Fruit fly (Drosophila melanogaster) whole organism, embryonic: ENCODE data around the gene saturn.

ENCODE experiments used
- ATbp ChIP-seq: fragments of 200-800 bp; sonication (Bioruptor generic); optimal IDR thresholded peaks from 2 replicates; lab custom pipeline; 2017; ENCODE audit warnings: missing biosample characterization, mild to moderate bottlenecking, missing genetic modification characterization, missing genetic modification reagents
- Aef1 ChIP-seq: fragments of 200-800 bp; sonication (Bioruptor generic); IDR thresholded peaks from 3 replicates; pipeline ENCODE4 v1.3.6; 2022; ENCODE audit warnings: missing biosample characterization, missing genetic modification characterization
- B-H1 ChIP-seq: fragments of 200-800 bp; sonication (Bioruptor generic); IDR thresholded peaks from 3 replicates; pipeline ENCODE4 v1.3.6; 2022; ENCODE audit warnings: missing biosample characterization, missing genetic modification characterization
- CG11093 ChIP-seq: fragments of 200-800 bp; sonication (Bioruptor generic); IDR thresholded peaks from 3 replicates; pipeline ENCODE4 v1.3.6; 2022; ENCODE audit warnings: missing biosample characterization, missing genetic modification characterization
- CG12071 ChIP-seq: fragments of 200-800 bp; sonication (Bioruptor generic); optimal IDR thresholded peaks from 3 replicates; lab custom pipeline; 2018; ENCODE audit warnings: missing biosample characterization, mild to moderate bottlenecking, missing genetic modification characterization
- CG12391 ChIP-seq: fragments of 200-800 bp; sonication (Bioruptor generic); optimal IDR thresholded peaks from 3 replicates; lab custom pipeline; 2018; ENCODE audit warnings: missing biosample characterization, mild to moderate bottlenecking, missing genetic modification characterization, moderate library complexity
- CG1529 ChIP-seq: fragments of 200-800 bp; sonication (Bioruptor generic); optimal IDR thresholded peaks from 3 replicates; lab custom pipeline; 2018; ENCODE audit warnings: missing biosample characterization, missing genetic modification characterization
- CG17328 ChIP-seq: fragments of 200-800 bp; sonication (Bioruptor generic); IDR thresholded peaks from 2 replicates; pipeline ENCODE4 v1.3.6; 2022; ENCODE audit warnings: missing biosample characterization, missing genetic modification characterization
- CG17361 ChIP-seq: fragments of 200-800 bp; sonication (Bioruptor generic); IDR thresholded peaks from 3 replicates; pipeline ENCODE4 v1.3.6; 2022; ENCODE audit warnings: missing biosample characterization, missing genetic modification characterization
- CG3407 ChIP-seq: fragments of 200-800 bp; sonication (Bioruptor generic); optimal IDR thresholded peaks from 2 replicates; lab custom pipeline; 2018; ENCODE audit warnings: missing biosample characterization, mild to moderate bottlenecking, missing genetic modification characterization
- CG3995 ChIP-seq: fragments of 200-800 bp; sonication (Bioruptor generic); optimal IDR thresholded peaks from 3 replicates; lab custom pipeline; 2016; ENCODE audit warnings: missing biosample characterization, missing genetic modification characterization
- CG4404 ChIP-seq: fragments of 200-800 bp; sonication (Bioruptor generic); IDR thresholded peaks from 2 replicates; pipeline ENCODE4 v1.3.6; 2022; ENCODE audit warnings: missing biosample characterization, missing genetic modification characterization
- CG4424 ChIP-seq: fragments of 200-800 bp; sonication (Bioruptor generic); optimal IDR thresholded peaks from 3 replicates; lab custom pipeline; 2016; ENCODE audit warnings: missing biosample characterization, missing genetic modification characterization
- CG6689 ChIP-seq: fragments of 200-800 bp; sonication (Bioruptor generic); IDR thresholded peaks from 2 replicates; pipeline ENCODE4 v1.3.6; 2022; ENCODE audit warnings: missing biosample characterization, missing genetic modification characterization
- CG6854 ChIP-seq: fragments of 200-800 bp; sonication (Bioruptor generic); optimal IDR thresholded peaks from 3 replicates; lab custom pipeline; 2017; ENCODE audit warnings: missing biosample characterization, mild to moderate bottlenecking, missing genetic modification characterization
- CG7928 ChIP-seq: fragments of 200-800 bp; sonication (Bioruptor generic); optimal IDR thresholded peaks from 2 replicates; lab custom pipeline; 2017; ENCODE audit warnings: missing biosample characterization, mild to moderate bottlenecking, missing genetic modification characterization
- CG7987 ChIP-seq: fragments of 200-800 bp; sonication (Bioruptor generic); optimal IDR thresholded peaks from 2 replicates; lab custom pipeline; 2018; ENCODE audit warnings: missing biosample characterization, mild to moderate bottlenecking, missing genetic modification characterization, moderate library complexity
- CG9817 ChIP-seq: fragments of 200-800 bp; sonication (Bioruptor generic); optimal IDR thresholded peaks from 2 replicates; lab custom pipeline; 2018; ENCODE audit warnings: missing biosample characterization, mild to moderate bottlenecking, missing genetic modification characterization, moderate library complexity
- Ets65A ChIP-seq: fragments of 200-800 bp; sonication (Bioruptor generic); peaks from one replicate; lab custom pipeline; 2016; ENCODE audit warnings: missing biosample characterization, missing genetic modification characterization
- Ets97D ChIP-seq: fragments of 200-800 bp; sonication (Bioruptor generic); optimal IDR thresholded peaks from 3 replicates; lab custom pipeline; 2016; ENCODE audit warnings: missing biosample characterization, missing genetic modification characterization
- HLH4C ChIP-seq: fragments of 200-800 bp; sonication (Bioruptor generic); IDR thresholded peaks from 3 replicates; pipeline ENCODE4 v1.3.6; 2022; ENCODE audit warnings: missing biosample characterization, missing genetic modification characterization; ENCODE audit not compliant: partially characterized antibody
- HLH54F ChIP-seq: fragments of 200-800 bp; sonication (Bioruptor generic); optimal IDR thresholded peaks from 3 replicates; lab custom pipeline; 2016; ENCODE audit warnings: missing biosample characterization, missing genetic modification characterization
- Hr3 ChIP-seq: fragments of 200-800 bp; sonication (Bioruptor generic); optimal IDR thresholded peaks from 3 replicates; lab custom pipeline; 2016; ENCODE audit warnings: missing biosample characterization, missing genetic modification characterization
- Hr51 ChIP-seq, 2 experiments: fragments of 200-800 bp; sonication (Bioruptor generic); optimal IDR thresholded peaks; 2 replicates in 1 of 2; 3 replicates in 1 of 2; lab custom pipeline; 2016 to 2018; ENCODE audit warnings: missing biosample characterization in 2 of 2, missing genetic modification characterization in 2 of 2, mild to moderate bottlenecking in 1 of 2, moderate library complexity in 1 of 2
- Jarid2 ChIP-seq: fragments of 200-800 bp; sonication (Bioruptor generic); optimal IDR thresholded peaks from 3 replicates; lab custom pipeline; 2017; ENCODE audit warnings: mild to moderate bottlenecking, missing biosample characterization, missing genetic modification reagents, missing genetic modification characterization
- Kr ChIP-seq: fragments of 200-800 bp; sonication (Bioruptor generic); optimal IDR thresholded peaks from 2 replicates; lab custom pipeline; 2017; ENCODE audit warnings: missing biosample characterization, mild to moderate bottlenecking, missing genetic modification characterization
- Nf-YA ChIP-seq: fragments of 200-800 bp; sonication (Bioruptor generic); IDR thresholded peaks from 2 replicates; pipeline ENCODE4 v1.3.6; 2022; ENCODE audit warnings: missing biosample characterization, missing genetic modification characterization
- Optix ChIP-seq: fragments of 200-800 bp; sonication (Bioruptor generic); IDR thresholded peaks from 3 replicates; pipeline ENCODE4 v1.3.6; 2022; ENCODE audit warnings: missing biosample characterization, missing genetic modification characterization
- Sin3A ChIP-seq: fragments of >200 bp; optimal IDR thresholded peaks from 2 replicates; lab custom pipeline; 2018
- Xbp1 ChIP-seq: fragments of 200-800 bp; sonication (Bioruptor generic); optimal IDR thresholded peaks from 3 replicates; lab custom pipeline; 2016; ENCODE audit warnings: missing biosample characterization, mild to moderate bottlenecking, missing genetic modification characterization
- amos ChIP-seq: fragments of 200-800 bp; sonication (Bioruptor generic); IDR thresholded peaks from 2 replicates; pipeline ENCODE4 v1.3.6; 2022; ENCODE audit warnings: missing biosample characterization, missing genetic modification characterization; ENCODE audit not compliant: partially characterized antibody
- chm ChIP-seq: fragments of 200-800 bp; sonication (Bioruptor generic); IDR thresholded peaks from 2 replicates; pipeline ENCODE4 v1.3.6; 2022; ENCODE audit warnings: missing biosample characterization, missing genetic modification characterization
- danr ChIP-seq: fragments of 200-800 bp; sonication (Bioruptor generic); IDR thresholded peaks from 2 replicates; pipeline ENCODE4 v1.3.6; 2022; ENCODE audit warnings: missing biosample characterization, missing genetic modification characterization
- dm ChIP-seq: fragments of 200-800 bp; sonication (Bioruptor generic); optimal IDR thresholded peaks from 3 replicates; lab custom pipeline; 2016; ENCODE audit warnings: missing biosample characterization, missing genetic modification characterization
- en ChIP-seq: fragments of 200-800 bp; sonication (Bioruptor generic); optimal IDR thresholded peaks from 2 replicates; lab custom pipeline; 2016; ENCODE audit warnings: missing biosample characterization, missing genetic modification characterization
- fd3F ChIP-seq: fragments of 200-800 bp; sonication (Bioruptor generic); optimal IDR thresholded peaks from 2 replicates; lab custom pipeline; 2018; ENCODE audit warnings: missing biosample characterization, mild to moderate bottlenecking, missing genetic modification characterization, moderate library complexity
- fru ChIP-seq: fragments of >200 bp; optimal IDR thresholded peaks from 2 replicates; lab custom pipeline; 2017
- gcm ChIP-seq: fragments of 200-800 bp; sonication (Bioruptor generic); optimal IDR thresholded peaks from 2 replicates; lab custom pipeline; 2019; ENCODE audit warnings: missing biosample characterization, mild to moderate bottlenecking, missing genetic modification characterization, moderate library complexity
- inv ChIP-seq: fragments of 200-800 bp; sonication (Bioruptor generic); IDR thresholded peaks from 2 replicates; pipeline ENCODE4 v1.3.6; 2022; ENCODE audit warnings: missing biosample characterization, missing genetic modification characterization; ENCODE audit not compliant: partially characterized antibody
- kah ChIP-seq: fragments of 200-800 bp; sonication (Bioruptor generic); optimal IDR thresholded peaks from 2 replicates; lab custom pipeline; 2018; ENCODE audit warnings: missing biosample characterization, mild to moderate bottlenecking, missing genetic modification characterization
- kni ChIP-seq: fragments of 200-800 bp; sonication (Bioruptor generic); optimal IDR thresholded peaks from 3 replicates; lab custom pipeline; 2017; ENCODE audit warnings: mild to moderate bottlenecking, missing biosample characterization, missing genetic modification reagents, missing genetic modification characterization
- maf-S ChIP-seq: fragments of 200-800 bp; sonication (Bioruptor generic); optimal IDR thresholded peaks from 2 replicates; lab custom pipeline; 2016; ENCODE audit warnings: missing biosample characterization, missing genetic modification characterization
- nom ChIP-seq: fragments of 200-800 bp; sonication (Bioruptor generic); optimal IDR thresholded peaks from 2 replicates; lab custom pipeline; 2017; ENCODE audit warnings: missing biosample characterization, missing genetic modification characterization, mild to moderate bottlenecking, moderate library complexity, missing genetic modification reagents
- otp ChIP-seq: fragments of 200-800 bp; sonication (Bioruptor generic); IDR thresholded peaks from 3 replicates; pipeline ENCODE4, ENCODE4 v1.3.6; 2022; ENCODE audit warnings: missing biosample characterization, missing genetic modification characterization
- pnt ChIP-seq: fragments of 200-800 bp; sonication (Bioruptor generic); optimal IDR thresholded peaks from 3 replicates; lab custom pipeline; 2016; ENCODE audit warnings: missing biosample characterization, missing genetic modification characterization
- pzg ChIP-seq: fragments of 200-800 bp; sonication (Bioruptor generic); optimal IDR thresholded peaks from 3 replicates; lab custom pipeline; 2018; ENCODE audit warnings: missing biosample characterization, mild to moderate bottlenecking, missing genetic modification characterization, moderate library complexity
- row ChIP-seq: fragments of 200-800 bp; sonication (Bioruptor generic); IDR thresholded peaks from 3 replicates; pipeline ENCODE4 v1.3.6; 2022; ENCODE audit warnings: missing biosample characterization, missing genetic modification characterization
- sisA ChIP-seq: fragments of 200-800 bp; sonication (Bioruptor generic); IDR thresholded peaks from 2 replicates; pipeline ENCODE4 v1.3.6; 2022; ENCODE audit warnings: missing biosample characterization, missing genetic modification characterization
- sr ChIP-seq: fragments of 200-800 bp; sonication (Bioruptor generic); IDR thresholded peaks from 3 replicates; pipeline ENCODE4 v1.3.6; 2022; ENCODE audit warnings: missing biosample characterization, missing genetic modification characterization
- tup ChIP-seq: fragments of 200-800 bp; sonication (Bioruptor generic); optimal IDR thresholded peaks from 2 replicates; lab custom pipeline; 2016; ENCODE audit warnings: missing biosample characterization, mild to moderate bottlenecking, missing genetic modification characterization, moderate library complexity
- wek ChIP-seq: fragments of 200-800 bp; sonication (Bioruptor generic); optimal IDR thresholded peaks from 3 replicates; lab custom pipeline; 2018; ENCODE audit warnings: missing biosample characterization, mild to moderate bottlenecking, missing genetic modification characterization, moderate library complexity
- zen2 ChIP-seq: fragments of 200-800 bp; sonication (Bioruptor generic); IDR thresholded peaks from 3 replicates; pipeline ENCODE4 v1.3.6; 2022; ENCODE audit warnings: missing biosample characterization, missing genetic modification characterization; ENCODE audit not compliant: partially characterized antibody

The saturn gene

DNA sequence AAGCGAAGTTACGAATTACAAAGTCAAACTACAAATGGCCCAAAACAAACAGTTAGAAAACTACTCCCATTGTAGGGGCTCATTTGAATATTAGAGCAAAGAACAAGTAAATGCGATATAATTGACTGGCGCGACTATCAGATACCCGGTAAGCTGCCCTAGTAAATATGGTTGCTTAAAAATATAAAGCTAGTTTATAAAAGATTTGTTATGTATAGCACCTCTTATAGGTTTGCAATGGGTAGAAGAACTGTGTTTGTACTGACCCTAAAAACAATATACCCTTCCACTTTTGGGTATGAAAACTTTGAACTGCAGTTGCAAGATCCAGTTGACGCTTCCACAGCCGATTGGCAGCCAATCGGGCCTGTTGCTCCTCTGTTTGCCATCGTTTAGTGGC lies 36.9 kb upstream of the saturn start (continued):
- no peak for TF ChIP-seq ATbp (GFP tag; lab: Kevin White, UChicago)
- TF ChIP-seq Xbp1 (GFP tag; lab: Kevin White, UChicago): peak; percentile 50
- no peak for TF ChIP-seq CG11093 (GFP tag; lab: Robert Waterston, UW)
- TF ChIP-seq Ets65A (GFP tag; lab: Kevin White, UChicago): peak; percentile 33
- TF ChIP-seq CG17328: peak; percentile 68
- TF ChIP-seq kah (GFP tag; lab: Kevin White, UChicago): no peak
- no peak for TF ChIP-seq CG3407 (GFP tag; lab: Kevin White, UChicago)
- TF ChIP-seq dm: no peak
- TF ChIP-seq tup: no peak
- no peak for TF ChIP-seq CG6854 (GFP tag; lab: Kevin White, UChicago)
- TF ChIP-seq CG9817 (tag; lab: Kevin White, UChicago): no peak
- TF ChIP-seq sisA (GFP tag; lab: Robert Waterston, UW): peak; percentile 44; the same call in 1 of the 2 replicates
- no peak for TF ChIP-seq CG7987 (GFP tag; lab: Kevin White, UChicago)
- no peak for TF ChIP-seq inv (GFP tag; lab: Robert Waterston, UW)
- TF ChIP-seq Kr (GFP tag; lab: Kevin White, UChicago): no peak
- TF ChIP-seq CG17361 (GFP tag; lab: Robert Waterston, UW): no peak
- TF ChIP-seq Aef1: no peak
- TF ChIP-seq Hr3: peak; percentile 22
- no peak for TF ChIP-seq CG12071
- TF ChIP-seq maf-S (GFP tag; lab: Kevin White, UChicago): no peak
- TF ChIP-seq fru (lab: Kevin White, UChicago): no peak
- no peak for TF ChIP-seq wek (GFP tag; lab: Kevin White, UChicago)
- peak in 1 of 2 experiments; percentile 14 for TF ChIP-seq Hr51 (GFP tag; optimal IDR thresholded peaks at IDR 0.05; lab: Kevin White, UChicago)
- TF ChIP-seq CG7928 (GFP tag; lab: Kevin White, UChicago): no peak
- no peak for TF ChIP-seq nom (GFP tag; lab: Kevin White, UChicago)
- TF ChIP-seq B-H1 (GFP tag; lab: Robert Waterston, UW): no peak
- TF ChIP-seq CG1529 (GFP tag; lab: Kevin White, UChicago): peak; percentile 22
- TF ChIP-seq pzg (GFP tag; lab: Kevin White, UChicago): no peak
- peak; percentile 28; the same call in 1 of the 2 replicates for TF ChIP-seq chm (GFP tag; lab: Robert Waterston, UW)
- no peak for TF ChIP-seq Jarid2 (GFP tag; lab: Kevin White, UChicago)
- peak; percentile 42 for TF ChIP-seq CG12391 (tag; lab: Kevin White, UChicago)
- TF ChIP-seq fd3F (GFP tag; lab: Kevin White, UChicago): no peak
- TF ChIP-seq sr: no peak
- TF ChIP-seq HLH4C: peak; percentile 48; the same call in 1 of the 3 replicates
- TF ChIP-seq gcm (GFP tag; lab: Kevin White, UChicago): no peak
- TF ChIP-seq Optix (GFP tag; lab: Robert Waterston, UW): no peak; the same call in 2 of the 3 replicates
- peak; percentile 49 for TF ChIP-seq CG6689 (GFP tag; lab: Robert Waterston, UW)
- no peak for TF ChIP-seq Ets97D (GFP tag; lab: Kevin White, UChicago)
- no peak for TF ChIP-seq HLH54F (GFP tag; lab: Kevin White, UChicago)
- TF ChIP-seq zen2 (GFP tag; lab: Robert Waterston, UW): no peak
- TF ChIP-seq en (GFP tag; lab: Kevin White, UChicago): no peak
- TF ChIP-seq row (GFP tag; lab: Robert Waterston, UW): peak; percentile 55; the same call in 2 of the 3 replicates
- TF ChIP-seq pnt (GFP tag; lab: Kevin White, UChicago): no peak
- TF ChIP-seq kni (GFP tag; lab: Kevin White, UChicago): no peak
- TF ChIP-seq otp (GFP tag; lab: Robert Waterston, UW): no peak
- no peak for TF ChIP-seq Sin3A (lab: Kevin White, UChicago)
- TF ChIP-seq CG4404: peak; percentile 16; the same call in 1 of the 2 replicates
- no peak for TF ChIP-seq amos (GFP tag; lab: Robert Waterston, UW)
- TF ChIP-seq CG3995: no peak
- peak; percentile 34 for TF ChIP-seq CG4424 (GFP tag; lab: Kevin White, UChicago)
- TF ChIP-seq danr (GFP tag; lab: Robert Waterston, UW): no peak
- TF ChIP-seq Nf-YA: no peak
